Fruit fly (Drosophila melanogaster) whole organism, embryonic: ENCODE results near the gene Ttc19.
A peak's percentile ranks its signal among the peaks of the same experiment; 100 is the strongest.

Source experiments
- Abd-B ChIP-seq: fragments of 200-800 bp; sonication (Bioruptor generic); optimal IDR thresholded peaks from 2 replicates; lab custom pipeline; 2018; ENCODE audit warnings: missing biosample characterization, mild to moderate bottlenecking, missing genetic modification characterization, moderate library complexity
- Awh ChIP-seq: fragments of 200-800 bp; sonication (Bioruptor generic); IDR thresholded peaks from 2 replicates; pipeline ENCODE4, ENCODE4 v1.3.6; 2022; ENCODE audit warnings: missing biosample characterization, missing genetic modification characterization
- B-H1 ChIP-seq: fragments of 200-800 bp; sonication (Bioruptor generic); IDR thresholded peaks from 3 replicates; pipeline ENCODE4 v1.3.6; 2022; ENCODE audit warnings: missing biosample characterization, missing genetic modification characterization
- CG10431 ChIP-seq: fragments of 200-800 bp; sonication (Bioruptor generic); optimal IDR thresholded peaks from 3 replicates; lab custom pipeline; 2018; ENCODE audit warnings: missing biosample characterization, mild to moderate bottlenecking, missing genetic modification characterization
- CG11560 ChIP-seq: fragments of 200-800 bp; sonication (Bioruptor generic); IDR thresholded peaks from 3 replicates; pipeline ENCODE4 v1.3.6; 2022; ENCODE audit warnings: missing biosample characterization, missing genetic modification characterization
- CG12769 ChIP-seq: fragments of 200-800 bp; sonication (Bioruptor generic); optimal IDR thresholded peaks from 2 replicates; lab custom pipeline; 2019; ENCODE audit warnings: missing biosample characterization, mild to moderate bottlenecking, missing genetic modification characterization, moderate library complexity
- CG13424 ChIP-seq: fragments of 200-800 bp; sonication (Bioruptor generic); optimal IDR thresholded peaks from 2 replicates; lab custom pipeline; 2019; ENCODE audit warnings: missing biosample characterization, mild to moderate bottlenecking, missing genetic modification characterization, moderate library complexity
- CG1647 ChIP-seq: fragments of 200-800 bp; sonication (Bioruptor generic); optimal IDR thresholded peaks from 3 replicates; lab custom pipeline; 2016; ENCODE audit warnings: missing biosample characterization, missing genetic modification characterization
- CG17359 ChIP-seq: fragments of 200-800 bp; sonication (Bioruptor generic); optimal IDR thresholded peaks from 3 replicates; lab custom pipeline; 2018; ENCODE audit warnings: missing biosample characterization, mild to moderate bottlenecking, missing genetic modification characterization, moderate library complexity
- CG30020 ChIP-seq: fragments of 200-800 bp; optimal IDR thresholded peaks from 2 replicates; lab custom pipeline; 2019; ENCODE audit warnings: missing biosample characterization, mild to moderate bottlenecking, missing genetic modification characterization, moderate library complexity
- CG30403 ChIP-seq: fragments of 200-800 bp; sonication (Bioruptor generic); optimal IDR thresholded peaks from 3 replicates; lab custom pipeline; 2016; ENCODE audit warnings: missing biosample characterization, missing genetic modification characterization
- CG3407 ChIP-seq: fragments of 200-800 bp; sonication (Bioruptor generic); optimal IDR thresholded peaks from 2 replicates; lab custom pipeline; 2018; ENCODE audit warnings: missing biosample characterization, mild to moderate bottlenecking, missing genetic modification characterization
- CG34376 ChIP-seq: fragments of 200-800 bp; sonication (Bioruptor generic); optimal IDR thresholded peaks from 2 replicates; lab custom pipeline; 2018; ENCODE audit warnings: missing biosample characterization, mild to moderate bottlenecking, missing genetic modification characterization
- CG4707 ChIP-seq: fragments of 200-800 bp; sonication (Bioruptor generic); optimal IDR thresholded peaks from 2 replicates; lab custom pipeline; 2018; ENCODE audit warnings: missing biosample characterization, mild to moderate bottlenecking, missing genetic modification characterization, moderate library complexity
- CG7745 ChIP-seq: fragments of 200-800 bp; sonication (Bioruptor generic); optimal IDR thresholded peaks from 2 replicates; lab custom pipeline; 2018; ENCODE audit warnings: missing biosample characterization, mild to moderate bottlenecking, missing genetic modification characterization, moderate library complexity
- CG7928 ChIP-seq: fragments of 200-800 bp; sonication (Bioruptor generic); optimal IDR thresholded peaks from 2 replicates; lab custom pipeline; 2017; ENCODE audit warnings: missing biosample characterization, mild to moderate bottlenecking, missing genetic modification characterization
- CG8388 ChIP-seq: fragments of 200-800 bp; sonication (Bioruptor generic); optimal IDR thresholded peaks from 2 replicates; lab custom pipeline; 2019; ENCODE audit warnings: missing biosample characterization, mild to moderate bottlenecking, missing genetic modification characterization, moderate library complexity
- Kr ChIP-seq: fragments of 200-800 bp; sonication (Bioruptor generic); optimal IDR thresholded peaks from 2 replicates; lab custom pipeline; 2017; ENCODE audit warnings: missing biosample characterization, mild to moderate bottlenecking, missing genetic modification characterization
- Pdp1 ChIP-seq, 2 experiments: fragments of 200-800 bp; sonication (Bioruptor generic); optimal IDR thresholded peaks; 3 replicates each; lab custom pipeline; 2016; ENCODE audit warnings: missing biosample characterization in 2 of 2, missing genetic modification characterization in 2 of 2, mild to moderate bottlenecking in 1 of 2, moderate library complexity in 1 of 2
- Sin3A ChIP-seq: fragments of >200 bp; optimal IDR thresholded peaks from 2 replicates; lab custom pipeline; 2018
- Sry-δ ChIP-seq: fragments of 200-800 bp; sonication (Bioruptor generic); optimal IDR thresholded peaks from 2 replicates; lab custom pipeline; 2016; ENCODE audit warnings: missing biosample characterization, missing genetic modification characterization
- aop ChIP-seq: fragments of 200-800 bp; sonication (Bioruptor generic); IDR thresholded peaks from 2 replicates; pipeline ENCODE4 v1.3.6; 2022; ENCODE audit warnings: missing biosample characterization, missing genetic modification characterization
- bsh ChIP-seq, 2 experiments: fragments of 200-800 bp; sonication (Bioruptor generic); optimal IDR thresholded peaks; 2 replicates each; lab custom pipeline; 2017 to 2018; ENCODE audit warnings: mild to moderate bottlenecking in 2 of 2, missing biosample characterization in 2 of 2, missing genetic modification characterization in 2 of 2, moderate library complexity in 1 of 2
- caup ChIP-seq: fragments of 200-800 bp; sonication (Bioruptor generic); optimal IDR thresholded peaks from 3 replicates; lab custom pipeline; 2017; ENCODE audit warnings: missing biosample characterization, mild to moderate bottlenecking, missing genetic modification characterization, moderate library complexity; ENCODE audit not compliant: severe bottlenecking
- chinmo ChIP-seq: fragments of 200-800 bp; sonication (Bioruptor generic); IDR thresholded peaks from 4 replicates; pipeline ENCODE4 v1.3.6; 2022; ENCODE audit warnings: missing biosample characterization, missing genetic modification characterization; ENCODE audit not compliant: partially characterized antibody
- crc ChIP-seq: fragments of 200-800 bp; sonication (Bioruptor generic); optimal IDR thresholded peaks from 2 replicates; lab custom pipeline; 2016; ENCODE audit warnings: missing biosample characterization, missing genetic modification characterization
- dati ChIP-seq: fragments of 200-800 bp; sonication (Bioruptor generic); IDR thresholded peaks from 2 replicates; pipeline ENCODE4 v1.3.6; 2022; ENCODE audit warnings: missing biosample characterization, missing genetic modification characterization
- dysf ChIP-seq: fragments of 200-800 bp; sonication (Bioruptor generic); IDR thresholded peaks from 3 replicates; pipeline ENCODE4 v1.3.6; 2022; ENCODE audit warnings: missing biosample characterization, missing genetic modification characterization
- emc ChIP-seq: fragments of 200-800 bp; sonication (Bioruptor generic); optimal IDR thresholded peaks from 2 replicates; lab custom pipeline; 2016; ENCODE audit warnings: missing biosample characterization, missing genetic modification characterization
- eyg ChIP-seq: fragments of 200-800 bp; sonication (Bioruptor generic); optimal IDR thresholded peaks from 3 replicates; lab custom pipeline; 2016; ENCODE audit warnings: missing biosample characterization, missing genetic modification characterization
- ind ChIP-seq: fragments of 200-800 bp; sonication (Bioruptor generic); optimal IDR thresholded peaks from 3 replicates; lab custom pipeline; 2016; ENCODE audit warnings: missing biosample characterization, missing genetic modification characterization
- insv ChIP-seq, 2 experiments: fragments of 200-800 bp; sonication (Bioruptor generic); optimal IDR thresholded peaks; 3 replicates each; lab custom pipeline; 2016 to 2018; ENCODE audit warnings: missing biosample characterization in 2 of 2, missing genetic modification characterization in 2 of 2
- inv ChIP-seq: fragments of 200-800 bp; sonication (Bioruptor generic); IDR thresholded peaks from 2 replicates; pipeline ENCODE4 v1.3.6; 2022; ENCODE audit warnings: missing biosample characterization, missing genetic modification characterization; ENCODE audit not compliant: partially characterized antibody
- jumu ChIP-seq: fragments of 200-800 bp; sonication (Bioruptor generic); optimal IDR thresholded peaks from 3 replicates; lab custom pipeline; 2016; ENCODE audit warnings: missing biosample characterization, missing genetic modification characterization
- nau ChIP-seq: fragments of 200-800 bp; sonication (Bioruptor generic); optimal IDR thresholded peaks from 3 replicates; lab custom pipeline; 2017; ENCODE audit warnings: missing biosample characterization, mild to moderate bottlenecking, missing genetic modification characterization, missing genetic modification reagents
- nerfin-2 ChIP-seq: fragments of 200-800 bp; sonication (Bioruptor generic); IDR thresholded peaks from 2 replicates; pipeline ENCODE4 v1.3.6; 2022; ENCODE audit warnings: missing biosample characterization, missing genetic modification characterization; ENCODE audit not compliant: partially characterized antibody
- nom ChIP-seq: fragments of 200-800 bp; sonication (Bioruptor generic); optimal IDR thresholded peaks from 2 replicates; lab custom pipeline; 2017; ENCODE audit warnings: missing biosample characterization, missing genetic modification characterization, mild to moderate bottlenecking, moderate library complexity, missing genetic modification reagents
- pnt ChIP-seq: fragments of 200-800 bp; sonication (Bioruptor generic); optimal IDR thresholded peaks from 3 replicates; lab custom pipeline; 2016; ENCODE audit warnings: missing biosample characterization, missing genetic modification characterization
- prd ChIP-seq, 3 experiments: fragments of >200 bp in 2 of 3; fragments of 200-800 bp in 1 of 3; sonication (Bioruptor generic) in 1 of 3; optimal IDR thresholded peaks in 2 of 3; IDR thresholded peaks in 1 of 3; 2 replicates in 2 of 3; 3 replicates in 1 of 3; pipeline versions ENCODE4 v1.3.6 to Lab custom; 2017 to 2022; ENCODE audit warnings: missing biosample characterization in 1 of 3, missing genetic modification characterization in 1 of 3
- pum ChIP-seq: fragments of 200-800 bp; sonication (Bioruptor generic); optimal IDR thresholded peaks from 2 replicates; lab custom pipeline; 2016; ENCODE audit warnings: missing biosample characterization, missing genetic modification characterization
- repo ChIP-seq: fragments of 200-800 bp; sonication (Bioruptor generic); optimal IDR thresholded peaks from 2 replicates; lab custom pipeline; 2016; ENCODE audit warnings: missing biosample characterization, missing genetic modification characterization
- tio ChIP-seq: fragments of 200-800 bp; sonication (Bioruptor generic); optimal IDR thresholded peaks from 2 replicates; lab custom pipeline; 2017; ENCODE audit warnings: missing biosample characterization, missing genetic modification characterization, inconsistent platforms
- tna ChIP-seq: fragments of 200-800 bp; sonication (Bioruptor generic); IDR thresholded peaks from 2 replicates; pipeline ENCODE4 v1.3.6; 2022; ENCODE audit warnings: missing biosample characterization, missing genetic modification characterization; ENCODE audit not compliant: partially characterized antibody
- ttk ChIP-seq: fragments of 200-800 bp; sonication (Bioruptor generic); IDR thresholded peaks from 2 replicates; pipeline ENCODE4 v2.1.2; 2022; ENCODE audit warnings: missing biosample characterization, missing genetic modification characterization
- tx ChIP-seq: fragments of 200-800 bp; sonication (Bioruptor generic); optimal IDR thresholded peaks from 2 replicates; lab custom pipeline; 2016; ENCODE audit warnings: missing biosample characterization, missing genetic modification characterization
- unpg ChIP-seq: fragments of 200-800 bp; sonication (Bioruptor generic); optimal IDR thresholded peaks from 3 replicates; lab custom pipeline; 2018; ENCODE audit warnings: missing biosample characterization, mild to moderate bottlenecking, missing genetic modification characterization, moderate library complexity
- vnd ChIP-seq: fragments of 200-800 bp; sonication (Bioruptor generic); IDR thresholded peaks from 3 replicates; pipeline ENCODE4 v1.3.6; 2022; ENCODE audit warnings: missing biosample characterization, missing genetic modification characterization; ENCODE audit not compliant: partially characterized antibody
- yki ChIP-seq: fragments of >200 bp; optimal IDR thresholded peaks from 3 replicates; lab custom pipeline; 2018

The Ttc19 gene

DNA sequence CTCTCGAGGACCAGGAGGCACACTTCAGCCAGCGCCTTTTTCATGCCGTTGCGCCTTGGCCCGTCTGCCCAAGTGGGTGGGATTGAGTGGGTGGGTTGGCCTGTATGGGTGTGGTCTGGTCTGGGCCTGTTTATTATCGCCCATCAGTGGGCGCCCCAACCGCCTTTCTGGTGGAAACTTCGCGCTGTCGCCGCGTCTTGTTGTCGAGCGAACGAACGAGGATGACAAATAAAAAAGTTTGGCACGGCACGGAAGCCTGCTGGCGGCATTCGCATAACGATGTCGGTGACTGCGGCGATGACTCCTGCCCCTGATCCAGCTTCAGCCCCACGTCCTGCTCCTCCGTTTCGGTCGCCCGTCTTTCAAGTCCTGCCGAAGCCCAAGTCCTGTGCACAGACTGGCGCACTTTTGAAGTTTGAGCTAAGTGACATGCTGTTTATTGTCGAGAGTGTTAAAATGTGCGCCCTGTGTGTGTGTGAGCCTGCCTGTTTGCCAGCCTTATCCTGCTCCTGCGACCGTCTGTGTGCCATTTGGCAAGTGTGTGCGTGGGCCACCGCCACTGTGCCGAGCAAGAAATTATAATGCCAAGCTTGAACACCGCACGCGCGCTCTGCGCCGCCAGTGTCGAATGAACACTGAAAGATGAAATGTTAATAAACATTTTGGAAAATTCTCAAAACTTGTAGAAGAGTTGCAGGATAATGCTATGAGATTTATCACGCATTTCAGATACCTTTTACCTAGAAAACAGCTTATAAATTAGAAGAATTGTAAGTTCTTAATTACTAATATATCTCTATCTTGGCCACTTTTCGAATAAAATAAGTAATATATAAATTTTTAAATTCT is 30.7 kb downstream of the Ttc19 start (continued):
- TF ChIP-seq prd (optimal IDR thresholded peaks at IDR 0.05; lab: Kevin White, UChicago) (no peak), prd (GFP tag; IDR thresholded peaks at IDR 0.05; lab: Robert Waterston, UW) (peak; percentile 74), CG11560 (tag; lab: Robert Waterston, UW) (0 out of 3 replicates have a peak, but pooled peaks have one; percentile 32), inv (no peak), CG30403 (GFP tag; lab: Kevin White, UChicago) (peak; percentile 73), CG10431 (GFP tag; lab: Kevin White, UChicago) (peak; percentile 37), insv (GFP tag; optimal IDR thresholded peaks at IDR 0.05; lab: Kevin White, UChicago) (peak in 1 of 2 experiments; percentile 41), ttk (GFP tag; lab: Robert Waterston, UW) (peak; percentile 60), tx (no peak), CG34376 (GFP tag; lab: Kevin White, UChicago) (peak; percentile 75), CG17359 (tag; lab: Kevin White, UChicago) (peak; percentile 79), dati (GFP tag; lab: Robert Waterston, UW) (no peak), CG13424 (tag; lab: Kevin White, UChicago) (peak; percentile 89), Sry-δ (GFP tag; lab: Kevin White, UChicago) (no peak), ind (peak; percentile 58), tna (GFP tag; lab: Robert Waterston, UW) (no peak), eyg (GFP tag; lab: Kevin White, UChicago) (no peak), chinmo (GFP tag; lab: Robert Waterston, UW) (0 out of 4 replicates have a peak, but pooled peaks have one; percentile 58), CG30020 (tag; lab: Kevin White, UChicago) (no peak), aop (GFP tag; lab: Robert Waterston, UW) (no peak), yki (no peak), Pdp1 (GFP tag; optimal IDR thresholded peaks at IDR 0.05; lab: Kevin White, UChicago) (peak; percentile 17 to 22), B-H1 (GFP tag; lab: Robert Waterston, UW) (no peak), nau (peak; percentile 56), dysf (peak; percentile 79), vnd (GFP tag; lab: Robert Waterston, UW) (0 out of 3 replicates have a peak, but pooled peaks have one; percentile 29), CG3407 (GFP tag; lab: Kevin White, UChicago) (peak; percentile 17), CG12769 (tag; lab: Kevin White, UChicago) (no peak), CG1647 (no peak), jumu (GFP tag; lab: Kevin White, UChicago) (no peak), emc (GFP tag; lab: Kevin White, UChicago) (no peak), CG8388 (GFP tag; lab: Kevin White, UChicago) (peak; percentile 59), crc (no peak), CG7745 (tag; lab: Kevin White, UChicago) (no peak), caup (GFP tag; lab: Kevin White, UChicago) (peak; percentile 83), CG7928 (GFP tag; lab: Kevin White, UChicago) (peak; percentile 20), Kr (GFP tag; lab: Kevin White, UChicago) (no peak), nom (GFP tag; lab: Kevin White, UChicago) (peak; percentile 18), unpg (GFP tag; lab: Kevin White, UChicago) (peak; percentile 74), bsh (GFP tag; optimal IDR thresholded peaks at IDR 0.05; lab: Kevin White, UChicago) (peak in 1 of 2 experiments; percentile 73), pnt (GFP tag; lab: Kevin White, UChicago) (no peak), pum (GFP tag; lab: Kevin White, UChicago) (peak; percentile 3), CG4707 (GFP tag; lab: Kevin White, UChicago) (no peak), nerfin-2 (GFP tag; lab: Robert Waterston, UW) (no peak), Abd-B (GFP tag; lab: Kevin White, UChicago) (peak; percentile 53), repo (GFP tag; lab: Kevin White, UChicago) (no peak), Sin3A (lab: Kevin White, UChicago) (no peak), Awh (GFP tag; lab: Robert Waterston, UW) (0 out of 2 replicates have a peak, but pooled peaks have one; percentile 10), tio (GFP tag; lab: Kevin White, UChicago) (peak; percentile 43)
